Worm (Caenorhabditis elegans): ENCODE data around the gene Y62H9A.16.
"Not testable (repeated sequence)": the region's sequence is repeated elsewhere in the genome, so short reads cannot be mapped to it uniquely, and the experiment has no call there.

The Y62H9A.16 gene

DNA sequence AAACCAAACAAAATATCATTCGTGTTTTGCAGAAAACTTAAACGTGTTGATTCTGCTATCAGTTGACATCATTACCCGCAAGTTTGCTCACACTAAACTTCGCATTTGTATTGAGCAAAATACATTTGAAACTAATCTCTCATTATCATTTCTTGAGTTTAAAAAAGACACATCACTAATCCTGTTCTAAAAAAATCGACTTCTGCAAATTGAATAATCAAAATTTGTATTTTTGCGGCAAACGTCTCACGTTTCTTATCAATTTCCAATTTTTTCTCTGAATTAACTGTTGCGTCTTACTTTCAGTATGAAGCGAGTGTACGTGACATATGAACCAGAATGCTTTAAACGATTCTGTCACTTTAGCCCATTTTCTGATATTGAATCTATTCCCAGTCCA, 41.7 kb downstream of the Y62H9A.16 start, which contains the start of gene C49F5.8:
TSS of gene C49F5.8 (plus strand) at position 301 of the 400 bp plus-strand sequence.
- no peak for TF ChIP-seq tbx-2 (tag; optimal IDR thresholded peaks at IDR 0.05)
- TF ChIP-seq snpc-4 (tag; optimal IDR thresholded peaks at IDR 0.05), result no peak
- no peak for TF ChIP-seq nfya-1 (tag; optimal IDR thresholded peaks at IDR 0.05; ENCODE audit: insufficient read depth)
- no peak for TF ChIP-seq lin-39 (tag; optimal IDR thresholded peaks at IDR 0.05)
- no peak for TF ChIP-seq daf-12 (tag; optimal IDR thresholded peaks at IDR 0.05)
- no peak for TF ChIP-seq nhr-23 (tag; optimal IDR thresholded peaks at IDR 0.05)
- no peak for TF ChIP-seq egl-27 (tag; optimal IDR thresholded peaks at IDR 0.05)
- no peak for TF ChIP-seq nhr-25 (tag; optimal IDR thresholded peaks at IDR 0.05)
- TF ChIP-seq ama-1 (optimal IDR thresholded peaks at IDR 0.05), result no peak

ce11 chrX:11961103-11961502, 43.0 kb downstream of the Y62H9A.16 start, which contains the start of gene C49F5.13:
Gene C49F5.13, plus strand, starts transcription at chrX:11961403.
- not testable (repeated sequence) for TF ChIP-seq elt-2, daf-12, fkh-2 (tag; optimal IDR thresholded peaks at IDR 0.05)

DNA sequence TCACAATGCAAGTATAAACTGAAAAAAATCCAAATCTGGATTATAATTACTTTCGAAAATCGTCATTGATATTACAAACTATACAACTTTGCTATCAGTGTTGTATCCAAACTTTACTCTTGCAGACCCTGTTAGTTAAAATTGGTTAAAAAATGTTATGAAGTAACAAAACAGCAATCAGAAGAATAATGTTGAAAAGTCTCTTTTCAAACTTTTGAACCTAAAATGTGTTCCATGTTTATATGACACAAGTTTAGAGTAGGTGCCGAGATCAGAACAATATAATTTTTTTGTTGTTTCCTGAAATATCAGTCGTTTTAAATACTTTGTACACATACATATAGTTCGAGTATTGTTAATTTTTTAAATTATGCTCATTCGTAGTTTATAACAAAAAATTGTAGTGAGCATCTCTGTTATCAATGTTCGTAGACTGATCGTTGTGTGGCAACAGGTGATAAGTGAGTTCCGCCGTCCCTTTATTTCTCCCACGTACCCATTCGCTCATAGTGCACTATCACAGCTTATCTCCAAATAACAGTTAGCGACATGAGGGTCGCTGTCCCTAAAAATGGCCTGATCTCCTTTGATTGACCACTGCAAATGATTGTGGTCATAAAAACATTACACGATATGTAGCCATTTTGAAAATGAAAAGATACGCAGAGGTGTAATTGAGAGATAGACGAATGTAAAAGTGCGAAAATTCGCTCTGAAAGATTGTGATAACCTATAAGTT, 44.1 kb downstream of the Y62H9A.16 start:
- TF ChIP-seq ztf-4 (tag; optimal IDR thresholded peaks at IDR 0.05) (no peak), elt-3 (tag; optimal IDR thresholded peaks at IDR 0.05) (peak in 2 of 3 experiments; percentile 22 to 68), eor-1 (tag; optimal IDR thresholded peaks at IDR 0.05) (no peak), elt-2 (tag; optimal IDR thresholded peaks at IDR 0.05) (peak; percentile 94), R02D3.7 (tag; optimal IDR thresholded peaks at IDR 0.05) (no peak), unc-39 (tag; optimal IDR thresholded peaks at IDR 0.05) (no peak), nhr-28 (tag; optimal IDR thresholded peaks at IDR 0.05) (no peak), fkh-2 (tag; optimal IDR thresholded peaks at IDR 0.05) (no peak), ceh-28 (tag; optimal IDR thresholded peaks at IDR 0.05) (no peak), mml-1 (tag; optimal IDR thresholded peaks at IDR 0.05) (no peak), nhr-76 (tag; optimal IDR thresholded peaks at IDR 0.05) (no peak), ama-1 (optimal IDR thresholded peaks at IDR 0.05) (no peak), aly-2 (tag; optimal IDR thresholded peaks at IDR 0.05) (no peak), snpc-4 (tag; optimal IDR thresholded peaks at IDR 0.05) (no peak), pqm-1 (tag; optimal IDR thresholded peaks at IDR 0.05) (peak; percentile 54), sea-2 (GFP tag; optimal IDR thresholded peaks at IDR 0.05) (no peak), jun-1 (tag; optimal IDR thresholded peaks at IDR 0.05) (peak; percentile 33), lsy-12 (tag; optimal IDR thresholded peaks at IDR 0.05) (no peak), ceh-82 (tag; optimal IDR thresholded peaks at IDR 0.05) (no peak), lin-15B (tag; optimal IDR thresholded peaks at IDR 0.05) (no peak), egl-5 (tag; optimal IDR thresholded peaks at IDR 0.05) (no peak), elt-1 (tag; optimal IDR thresholded peaks at IDR 0.05) (no peak)

DNA sequence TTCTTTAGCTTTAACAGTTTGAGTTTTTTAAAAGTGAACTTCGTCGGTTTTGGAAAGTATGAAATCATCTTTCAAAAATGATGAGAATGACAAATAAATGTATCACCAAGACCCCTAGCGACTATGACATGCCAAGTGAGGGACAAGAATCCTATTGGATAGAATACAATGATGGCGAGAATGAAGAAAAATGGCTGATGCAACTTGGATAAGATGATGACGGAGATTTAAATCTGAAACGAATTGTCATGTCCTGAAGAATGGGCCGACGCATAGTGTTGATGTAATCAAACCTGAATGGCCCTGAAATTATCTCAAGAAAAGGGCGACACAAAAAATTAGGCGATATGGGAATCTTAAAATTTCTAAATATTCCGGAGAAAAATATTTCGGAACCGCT, 45.6 kb downstream of the Y62H9A.16 start:
- TF ChIP-seq nhr-77 (tag; optimal IDR thresholded peaks at IDR 0.05) (no peak), elt-1 (tag; optimal IDR thresholded peaks at IDR 0.05) (peak; percentile 74), skn-1 (tag; optimal IDR thresholded peaks at IDR 0.05) (no peak), nhr-23 (tag; optimal IDR thresholded peaks at IDR 0.05) (peak; percentile 27), nhr-25 (tag; optimal IDR thresholded peaks at IDR 0.05) (peak; percentile 47)

DNA sequence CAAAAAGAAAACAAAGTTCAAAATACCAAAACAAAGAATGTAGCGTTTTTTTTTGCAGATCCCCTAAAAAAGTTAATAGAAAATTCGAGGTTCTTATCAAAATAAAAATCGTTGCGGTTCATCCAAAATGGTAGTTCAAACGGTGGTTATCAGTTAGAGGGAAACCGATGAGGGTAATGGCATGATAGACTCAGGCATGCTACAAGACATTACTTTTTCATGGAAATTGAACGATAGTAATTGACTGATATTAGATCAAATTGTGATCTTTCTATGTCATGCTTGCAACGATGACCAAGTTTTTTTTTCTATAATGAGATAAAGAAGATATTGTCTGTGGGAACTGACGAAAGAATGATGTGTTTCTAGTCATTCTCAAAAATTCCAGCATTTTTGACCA, 46.5 kb downstream of the Y62H9A.16 start:
- TF ChIP-seq nhr-28 (tag; optimal IDR thresholded peaks at IDR 0.05) (no peak), elt-3 (tag; optimal IDR thresholded peaks at IDR 0.05) (peak in 1 of 3 experiments; percentile 19), mdl-1 (tag; optimal IDR thresholded peaks at IDR 0.05) (no peak), nhr-67 (tag; optimal IDR thresholded peaks at IDR 0.05) (no peak), hmg-11 (tag; optimal IDR thresholded peaks at IDR 0.05) (no peak), nfya-1 (tag; optimal IDR thresholded peaks at IDR 0.05; ENCODE audit: insufficient read depth) (peak; percentile 0), pqm-1 (tag; optimal IDR thresholded peaks at IDR 0.05) (peak; percentile 93), jun-1 (tag; optimal IDR thresholded peaks at IDR 0.05) (no peak), nhr-23 (tag; optimal IDR thresholded peaks at IDR 0.05) (no peak), tbx-2 (tag; optimal IDR thresholded peaks at IDR 0.05) (no peak), elt-2 (tag; optimal IDR thresholded peaks at IDR 0.05) (peak; percentile 83), ceh-16 (tag; optimal IDR thresholded peaks at IDR 0.05) (no peak), nhr-11 (tag; optimal IDR thresholded peaks at IDR 0.05) (no peak), eor-1 (tag; optimal IDR thresholded peaks at IDR 0.05) (no peak), fkh-2 (tag; optimal IDR thresholded peaks at IDR 0.05) (no peak), fos-1 (tag; optimal IDR thresholded peaks at IDR 0.05) (peak; percentile 40), nhr-43 (tag; optimal IDR thresholded peaks at IDR 0.05; ENCODE audit: poor library complexity, severe bottlenecking) (peak; percentile 10), snpc-4 (tag; optimal IDR thresholded peaks at IDR 0.05) (no peak)

Measured in whole organism, L3 larva.